Worm (Caenorhabditis elegans): Measurements from ENCODE around the gene ssp-32.

Gene ssp-32

ce11 chrIV:9928180-9928896, 33.1 kb downstream of the ssp-32 start, which contains the start of gene dur-1:
Gene dur-1, minus strand, starts transcription at chrIV:9928230.
- peak; percentile 76 for TF ChIP-seq F13H6.1 (tag; optimal IDR thresholded peaks at IDR 0.05)
- TF ChIP-seq sma-9 (GFP tag; optimal IDR thresholded peaks at IDR 0.05): peak; percentile 16
- no peak for TF ChIP-seq sma-9 (tag; optimal IDR thresholded peaks at IDR 0.05)
- TF ChIP-seq ztf-11 (tag; optimal IDR thresholded peaks at IDR 0.05): no peak
- TF ChIP-seq lsy-2 (tag; optimal IDR thresholded peaks at IDR 0.05): peak in 1 of 2 experiments; percentile 61
- TF ChIP-seq ceh-82 (tag; optimal IDR thresholded peaks at IDR 0.05): no peak
- peak; percentile 61 for TF ChIP-seq C34F6.9 (tag; optimal IDR thresholded peaks at IDR 0.05)
- peak; percentile 38 for TF ChIP-seq lin-39 (tag; optimal IDR thresholded peaks at IDR 0.05)
- peak; percentile 56 for TF ChIP-seq nhr-129 (tag; optimal IDR thresholded peaks at IDR 0.05)

- TF ChIP-seq lsy-2 (tag; optimal IDR thresholded peaks at IDR 0.05) (peak in 1 of 2 experiments; percentile 74), unc-39 (tag; optimal IDR thresholded peaks at IDR 0.05) (no peak), peb-1 (tag; optimal IDR thresholded peaks at IDR 0.05) (no peak), nhr-77 (tag; optimal IDR thresholded peaks at IDR 0.05) (no peak), C34F6.9 (tag; optimal IDR thresholded peaks at IDR 0.05) (peak; percentile 93), unc-55 (GFP tag; optimal IDR thresholded peaks at IDR 0.05) (peak; percentile 89), nhr-12 (tag; optimal IDR thresholded peaks at IDR 0.05) (no peak), dmd-4 (tag; optimal IDR thresholded peaks at IDR 0.05) (no peak), crh-2 (tag; optimal IDR thresholded peaks at IDR 0.05) (peak; percentile 26), fos-1 (tag; optimal IDR thresholded peaks at IDR 0.05) (no peak), lin-13 (GFP tag; optimal IDR thresholded peaks at IDR 0.05) (peak; percentile 15), nhr-129 (tag; optimal IDR thresholded peaks at IDR 0.05) (peak; percentile 42), ceh-16 (tag; optimal IDR thresholded peaks at IDR 0.05) (no peak), Y55F3AM.14 (GFP tag; optimal IDR thresholded peaks at IDR 0.05) (no peak), ZK546.5 (tag; optimal IDR thresholded peaks at IDR 0.05) (no peak), R02D3.7 (tag; optimal IDR thresholded peaks at IDR 0.05) (no peak), gmeb-1 (tag; optimal IDR thresholded peaks at IDR 0.05) (peak; percentile 33), mbf-1 (tag; optimal IDR thresholded peaks at IDR 0.05) (no peak), elt-3 (tag; optimal IDR thresholded peaks at IDR 0.05) (no peak), nhr-25 (tag; optimal IDR thresholded peaks at IDR 0.05) (no peak), lin-39 (tag; optimal IDR thresholded peaks at IDR 0.05) (no peak), sem-4 (tag; optimal IDR thresholded peaks at IDR 0.05) (peak; percentile 22), zag-1 (tag; optimal IDR thresholded peaks at IDR 0.05) (peak; percentile 8)
Measured at ce11 chrIV:9932055-9932454, 36.9 kb downstream of the ssp-32 start, which contains the start of the genes trmt-10A and F25H8.2. Gene trmt-10A, minus strand, starts transcription at chrIV:9932213. Gene F25H8.2, plus strand, starts transcription at chrIV:9932235.

ce11 chrIV:9933580-9933979, 38.4 kb downstream of the ssp-32 start, which contains the start of gene spe-29:
Gene spe-29, plus strand, starts transcription at chrIV:9933880.
- TF ChIP-seq C34F6.9 (tag; optimal IDR thresholded peaks at IDR 0.05) (no peak), Y55F3AM.14 (GFP tag; optimal IDR thresholded peaks at IDR 0.05) (no peak), sma-9 (GFP tag; optimal IDR thresholded peaks at IDR 0.05) (no peak), sma-9 (tag; optimal IDR thresholded peaks at IDR 0.05) (no peak), sma-3 (GFP tag; optimal IDR thresholded peaks at IDR 0.05) (no peak), alr-1 (tag; optimal IDR thresholded peaks at IDR 0.05) (no peak), nhr-6 (tag; optimal IDR thresholded peaks at IDR 0.05) (no peak), nhr-11 (tag; optimal IDR thresholded peaks at IDR 0.05) (no peak), lin-11 (tag; optimal IDR thresholded peaks at IDR 0.05) (no peak), mbf-1 (tag; optimal IDR thresholded peaks at IDR 0.05) (no peak), mab-5 (tag; optimal IDR thresholded peaks at IDR 0.05) (no peak)

- TF ChIP-seq unc-55 (GFP tag; optimal IDR thresholded peaks at IDR 0.05) (no peak), nhr-10 (tag; optimal IDR thresholded peaks at IDR 0.05) (no peak), sem-4 (tag; optimal IDR thresholded peaks at IDR 0.05) (no peak), nhr-6 (tag; optimal IDR thresholded peaks at IDR 0.05) (no peak), zag-1 (tag; optimal IDR thresholded peaks at IDR 0.05) (no peak), crh-2 (tag; optimal IDR thresholded peaks at IDR 0.05) (no peak)
Measured at ce11 chrIV:9943214-9943613, 48.0 kb downstream of the ssp-32 start.

ce11 chrIV:9944279-9944678, 49.1 kb downstream of the ssp-32 start:
- TF ChIP-seq nhr-129 (tag; optimal IDR thresholded peaks at IDR 0.05) (peak; percentile 15), lsy-2 (tag; optimal IDR thresholded peaks at IDR 0.05) (no peak)
